Worm (Caenorhabditis elegans): Measurements from ENCODE around the gene Y62H9A.11.

- TF ChIP-seq fkh-8 (tag; optimal IDR thresholded peaks at IDR 0.05): no peak
- TF ChIP-seq fos-1 (tag; optimal IDR thresholded peaks at IDR 0.05): no peak
- no peak for TF ChIP-seq nhr-11 (tag; optimal IDR thresholded peaks at IDR 0.05)
- no peak for TF ChIP-seq ztf-4 (tag; optimal IDR thresholded peaks at IDR 0.05)
- no peak for TF ChIP-seq zag-1 (tag; optimal IDR thresholded peaks at IDR 0.05)
- TF ChIP-seq lin-39 (tag; optimal IDR thresholded peaks at IDR 0.05): no peak
- TF ChIP-seq unc-98 (GFP tag; IDR thresholded peaks at IDR 0.05): no peak
These were observed 20.4 kb upstream of the Y62H9A.11 start, which contains the start of gene F55G7.4 for ce11 chrX:11927585-11927984.

Data from whole organism, L1 larva.